Worm (Caenorhabditis elegans) whole organism, late embryonic: ENCODE data around the gene M163.22.

Experiments
- ahr-1 ChIP-seq: sonication (generic microtip); optimal IDR thresholded peaks from 2 replicates; lab custom pipeline; 2016; ENCODE audit warnings: missing genetic modification characterization, missing compliant biosample characterization
- ama-1 ChIP-seq: fragments of 150-350 bp; optimal IDR thresholded peaks from 2 replicates; lab custom pipeline; 2014
- ceh-31 ChIP-seq: sonication (generic microtip); optimal IDR thresholded peaks from 2 replicates; lab custom pipeline; 2016; ENCODE audit warnings: missing genetic modification characterization, missing compliant biosample characterization
- che-1 ChIP-seq: sonication (generic microtip); optimal IDR thresholded peaks from 2 replicates; lab custom pipeline; 2016; ENCODE audit warnings: mild to moderate bottlenecking, missing genetic modification characterization, missing compliant biosample characterization
- elt-2 ChIP-seq: sonication (generic microtip); optimal IDR thresholded peaks from 2 replicates; lab custom pipeline; 2016; ENCODE audit warnings: missing genetic modification reagents, missing genetic modification characterization, missing compliant biosample characterization
- nfya-1 ChIP-seq: sonication (generic microtip); optimal IDR thresholded peaks from 2 replicates; lab custom pipeline; 2017; ENCODE audit warnings: missing genetic modification characterization, mild to moderate bottlenecking, missing compliant biosample characterization, antibody characterized with exemption, moderate library complexity
- odd-2 ChIP-seq: sonication (generic microtip); optimal IDR thresholded peaks from 2 replicates; lab custom pipeline; 2017; ENCODE audit warnings: antibody characterized with exemption, mild to moderate bottlenecking, missing genetic modification characterization, missing compliant biosample characterization
- sox-2 ChIP-seq: fragments of 200-800 bp; sonication (Bioruptor generic); IDR thresholded peaks from 2 replicates; pipeline ENCODE4 v1.3.6; 2022; ENCODE audit warnings: missing genetic modification reagents, missing genetic modification characterization, missing compliant biosample characterization
- tbx-7 ChIP-seq: sonication (generic microtip); optimal IDR thresholded peaks from 2 replicates; lab custom pipeline; 2016; ENCODE audit warnings: missing genotype, missing genetic modification characterization, missing compliant biosample characterization
- unc-3 ChIP-seq, 2 experiments: fragments of 200-800 bp in 1 of 2; sonication (Bioruptor generic) in 1 of 2; sonication (generic microtip) in 1 of 2; conservative IDR thresholded peaks in 1 of 2; optimal IDR thresholded peaks in 1 of 2; 2 replicates each; pipeline versions ENCODE4 v1.3.6 to Lab custom; 2016 to 2022; ENCODE audit warnings: missing compliant biosample characterization in 2 of 2, missing genetic modification characterization in 2 of 2, missing genetic modification reagents in 1 of 2
- unc-55 ChIP-seq: sonication (generic microtip); optimal IDR thresholded peaks from 2 replicates; lab custom pipeline; 2017; ENCODE audit warnings: missing biosample characterization, missing genetic modification reagents, missing genetic modification characterization

DNA sequence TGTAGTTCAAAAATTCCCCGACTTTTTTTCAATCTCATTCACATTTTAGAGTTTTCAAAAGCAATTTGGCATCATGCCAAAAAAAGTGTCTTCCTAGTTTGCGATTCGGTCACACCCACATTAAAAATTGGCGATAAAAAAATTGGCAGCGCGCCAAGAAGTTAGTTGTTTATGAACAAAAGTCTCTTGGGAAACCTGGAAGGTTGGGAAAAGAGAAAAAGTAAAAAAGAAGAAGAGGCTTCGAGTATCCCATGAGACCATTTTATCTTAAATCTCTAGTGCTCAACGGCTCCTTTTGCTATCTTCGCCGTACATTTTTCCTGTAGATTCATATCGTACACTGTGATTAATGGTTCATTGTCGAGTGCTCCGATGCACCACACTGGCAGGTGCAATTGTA, 22.1 kb downstream of the M163.22 start:
- TF ChIP-seq che-1: no peak
- TF ChIP-seq ama-1 (lab: Kevin White, UChicago): no peak
- no peak for TF ChIP-seq unc-3 (GFP tag; conservative IDR thresholded peaks at IDR 0.05; lab: Robert Waterston, UW)
- no peak for TF ChIP-seq unc-3 (tag; optimal IDR thresholded peaks at IDR 0.05; lab: Kevin White, UChicago)
- no peak for TF ChIP-seq elt-2
- TF ChIP-seq nfya-1 (tag; lab: Kevin White, UChicago): no peak
- TF ChIP-seq odd-2 (tag; lab: Kevin White, UChicago): no peak
- no peak for TF ChIP-seq sox-2 (GFP tag; lab: Robert Waterston, UW)
- no peak for TF ChIP-seq ceh-31
- TF ChIP-seq unc-55 (GFP tag; lab: Kevin White, UChicago): no peak
- TF ChIP-seq tbx-7 (tag; lab: Kevin White, UChicago): no peak
- TF ChIP-seq ahr-1 (tag; lab: Kevin White, UChicago): no peak
